Worm (Caenorhabditis elegans): ENCODE measurements around the gene K10D2.5.

K10D2.5 gene

DNA sequence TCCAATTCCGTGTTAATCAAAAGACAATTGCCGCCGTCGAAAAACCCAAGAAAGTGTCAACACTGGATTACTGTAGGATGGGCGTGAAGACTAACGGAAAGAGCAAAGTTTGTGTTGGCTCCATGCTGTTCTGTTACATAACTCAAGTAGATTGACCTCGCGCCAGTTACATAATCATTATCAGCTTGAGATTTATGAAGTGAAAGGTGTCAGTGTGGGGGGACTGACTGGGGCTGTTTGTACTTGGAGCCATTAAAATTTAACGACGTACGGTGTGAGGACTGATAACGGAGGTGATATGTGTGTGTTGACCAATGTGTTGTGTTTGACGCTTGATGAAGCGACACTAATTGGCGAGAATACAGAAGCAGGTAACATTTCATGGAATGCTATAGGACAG, 25.8 kb upstream of the K10D2.5 start (continued):
- TF ChIP-seq let-607 (tag; optimal IDR thresholded peaks at IDR 0.05), result no peak
- no peak for TF ChIP-seq ztf-3 (GFP tag; optimal IDR thresholded peaks at IDR 0.05)
- TF ChIP-seq lsl-1 (GFP tag; optimal IDR thresholded peaks at IDR 0.05), result no peak
- no peak for TF ChIP-seq cebp-2 (GFP tag; IDR thresholded peaks at IDR 0.05)
- no peak for TF ChIP-seq cebp-1 (GFP tag; IDR thresholded peaks at IDR 0.05)
- TF ChIP-seq cebp-1 (tag; optimal IDR thresholded peaks at IDR 0.05), result peak; percentile 8
- TF ChIP-seq lin-54 (GFP tag; optimal IDR thresholded peaks at IDR 0.05), result no peak
- no peak for TF ChIP-seq ceh-79 (tag; optimal IDR thresholded peaks at IDR 0.05)
- no peak for TF ChIP-seq sea-2 (GFP tag; IDR thresholded peaks at IDR 0.05)

DNA sequence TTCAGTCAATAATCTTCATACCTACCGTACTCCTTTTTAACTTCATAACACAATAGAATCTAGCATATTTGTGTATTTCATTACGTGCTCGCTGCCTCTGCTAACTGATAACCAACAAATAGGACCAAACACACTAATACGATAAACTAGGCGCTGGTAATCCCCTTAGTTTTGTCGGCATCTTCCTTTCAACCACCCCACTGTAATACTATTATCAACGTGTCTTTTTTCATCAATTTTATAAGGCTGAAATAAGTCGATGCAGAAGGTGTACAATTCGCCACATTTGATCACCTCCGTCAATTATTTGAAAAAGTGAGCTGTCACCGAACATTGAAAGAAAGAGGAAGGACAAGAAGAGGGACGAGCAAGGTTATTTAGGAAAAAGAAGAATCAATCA, 25.1 kb upstream of the K10D2.5 start:
- TF ChIP-seq nhr-80 (tag; optimal IDR thresholded peaks at IDR 0.05) (peak; percentile 40), ztf-6 (GFP tag; IDR thresholded peaks at IDR 0.05) (no peak)

DNA sequence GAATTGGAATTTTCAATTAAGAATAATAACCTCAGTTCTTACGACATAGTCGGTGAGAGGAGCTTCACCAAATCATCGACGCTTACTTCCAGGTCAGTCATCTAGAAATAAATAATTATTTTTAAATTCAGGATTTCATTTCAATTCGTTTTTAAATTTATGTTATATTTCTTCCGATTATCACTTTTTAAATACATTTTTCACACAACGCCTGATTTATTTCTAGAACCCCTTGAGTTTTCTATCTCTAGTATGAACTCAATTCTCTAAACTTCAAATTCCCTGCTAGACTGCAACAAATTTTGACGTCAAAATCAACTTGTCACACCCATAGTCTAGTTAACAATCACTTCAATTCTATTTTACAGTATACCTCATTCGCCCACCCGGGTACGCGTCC, 23.0 kb upstream of the K10D2.5 start, which contains the start of gene Y54H5A.2:
Y54H5A.2 (minus strand) TSS at position 101 of the 400 bp plus-strand sequence.
- no peak for TF ChIP-seq F37B4.10 (GFP tag; IDR thresholded peaks at IDR 0.05)
- no peak for TF ChIP-seq ekl-4 (GFP tag; IDR thresholded peaks at IDR 0.05)
- no peak for TF ChIP-seq ceh-40 (GFP tag; IDR thresholded peaks at IDR 0.05)
- TF ChIP-seq hmg-1.2 (GFP tag; IDR thresholded peaks at IDR 0.05), result no peak
- no peak for TF ChIP-seq somi-1 (GFP tag; optimal IDR thresholded peaks at IDR 0.05)
- no peak for TF ChIP-seq him-1 (tag; optimal IDR thresholded peaks at IDR 0.05)
- TF ChIP-seq F10E7.11 (tag; optimal IDR thresholded peaks at IDR 0.05), result no peak
- TF ChIP-seq Y79H2A.3 (GFP tag; conservative IDR thresholded peaks at IDR 0.05), result no peak
- TF ChIP-seq ztf-3 (GFP tag; optimal IDR thresholded peaks at IDR 0.05), result no peak
- TF ChIP-seq rpc-1 (optimal IDR thresholded peaks at IDR 0.05), result no peak
- no peak for TF ChIP-seq rpc-1 (tag; optimal IDR thresholded peaks at IDR 0.05)
- no peak for TF ChIP-seq mes-4 (tag; optimal IDR thresholded peaks at IDR 0.05)
- no peak for TF ChIP-seq Y95B8A.8 (GFP tag; IDR thresholded peaks at IDR 0.05)

DNA sequence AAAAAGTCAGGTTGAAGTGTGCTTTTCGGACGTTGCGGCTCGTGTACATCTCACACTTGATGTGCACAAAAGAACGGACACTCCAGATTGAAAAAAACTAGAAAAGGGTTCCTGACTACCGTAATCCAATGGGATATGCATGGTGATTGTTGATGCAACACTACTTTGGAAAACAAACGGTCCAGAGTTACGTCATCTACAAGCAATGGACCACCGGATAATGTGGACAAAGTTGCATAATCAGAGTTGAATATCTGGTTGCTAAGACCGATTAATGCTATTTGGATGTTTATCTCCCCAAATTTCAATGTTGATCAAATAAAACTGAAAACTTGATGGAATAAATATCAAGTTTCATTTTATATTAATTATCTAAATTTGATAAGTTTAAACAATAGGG, 22.5 kb upstream of the K10D2.5 start:
- no peak for TF ChIP-seq mxl-1 (tag; optimal IDR thresholded peaks at IDR 0.05)
- no peak for TF ChIP-seq somi-1 (GFP tag; optimal IDR thresholded peaks at IDR 0.05)
- no peak for TF ChIP-seq ceh-58 (GFP tag; IDR thresholded peaks at IDR 0.05)
- no peak for TF ChIP-seq nfya-2 (GFP tag; IDR thresholded peaks at IDR 0.05)
- TF ChIP-seq F52B5.7 (tag; optimal IDR thresholded peaks at IDR 0.05), result no peak
- TF ChIP-seq sptf-2 (GFP tag; optimal IDR thresholded peaks at IDR 0.05), result no peak
- TF ChIP-seq lin-26 (GFP tag; IDR thresholded peaks at IDR 0.05), result no peak
- TF ChIP-seq K11D2.4 (GFP tag; IDR thresholded peaks at IDR 0.05), result no peak
- TF ChIP-seq akir-1 (GFP tag; optimal IDR thresholded peaks at IDR 0.05), result no peak
- TF ChIP-seq T07F8.4 (tag; optimal IDR thresholded peaks at IDR 0.05), result no peak
- TF ChIP-seq hlh-12 (tag; optimal IDR thresholded peaks at IDR 0.05), result no peak
- no peak for TF ChIP-seq lag-1 (GFP tag; IDR thresholded peaks at IDR 0.05)
- TF ChIP-seq zfh-2 (GFP tag; conservative IDR thresholded peaks at IDR 0.05), result no peak
- no peak for TF ChIP-seq tbp1 (GFP tag; optimal IDR thresholded peaks at IDR 0.05)
- no peak for TF ChIP-seq F39B2.1 (GFP tag; IDR thresholded peaks at IDR 0.05)
- TF ChIP-seq snpc-1.3 (tag; optimal IDR thresholded peaks at IDR 0.05; ENCODE audit: insufficient read depth), result no peak
- no peak for TF ChIP-seq rpc-1 (optimal IDR thresholded peaks at IDR 0.05)
- TF ChIP-seq rpc-1 (tag; optimal IDR thresholded peaks at IDR 0.05), result no peak
- TF ChIP-seq zim-3 (tag; optimal IDR thresholded peaks at IDR 0.05), result no peak
- no peak for TF ChIP-seq unc-130 (GFP tag; optimal IDR thresholded peaks at IDR 0.05)
- TF ChIP-seq snpc-3.4 (tag; optimal IDR thresholded peaks at IDR 0.05), result no peak

Data from whole organism, young adult.